Fruit fly (Drosophila melanogaster) whole organism, embryonic: ENCODE data around the gene tbc.

Experiments
- Asciz ChIP-seq: fragments of 200-800 bp; sonication (Bioruptor generic); optimal IDR thresholded peaks from 2 replicates; lab custom pipeline; 2017; ENCODE audit warnings: missing biosample characterization, mild to moderate bottlenecking, missing genetic modification characterization, missing genetic modification reagents
- B-H2 ChIP-seq: fragments of 200-800 bp; sonication (Bioruptor generic); optimal IDR thresholded peaks from 2 replicates; lab custom pipeline; 2018; ENCODE audit warnings: missing biosample characterization, mild to moderate bottlenecking, missing genetic modification characterization
- Bteb2 ChIP-seq: fragments of 200-800 bp; sonication (Bioruptor generic); optimal IDR thresholded peaks from 2 replicates; lab custom pipeline; 2016; ENCODE audit warnings: missing biosample characterization, missing genetic modification characterization
- CG10147 ChIP-seq: fragments of 200-800 bp; sonication (Bioruptor generic); optimal IDR thresholded peaks from 2 replicates; lab custom pipeline; 2019; ENCODE audit warnings: missing biosample characterization, mild to moderate bottlenecking, missing genetic modification characterization, moderate library complexity
- CG11456 ChIP-seq: fragments of 200-800 bp; sonication (Bioruptor generic); IDR thresholded peaks from 3 replicates; pipeline ENCODE4 v1.3.6; 2022; ENCODE audit warnings: missing biosample characterization, missing genetic modification characterization
- CG11504 ChIP-seq: fragments of 200-800 bp; sonication (Bioruptor generic); optimal IDR thresholded peaks from 3 replicates; lab custom pipeline; 2019; ENCODE audit warnings: missing biosample characterization, mild to moderate bottlenecking, missing genetic modification characterization, moderate library complexity
- CG12659 ChIP-seq: fragments of 200-800 bp; sonication (Bioruptor generic); optimal IDR thresholded peaks from 3 replicates; lab custom pipeline; 2017; ENCODE audit warnings: mild to moderate bottlenecking, missing biosample characterization, missing genetic modification reagents, missing genetic modification characterization
- CG13296 ChIP-seq: fragments of 200-800 bp; sonication (Bioruptor generic); optimal IDR thresholded peaks from 3 replicates; lab custom pipeline; 2018; ENCODE audit warnings: missing biosample characterization, mild to moderate bottlenecking, missing genetic modification characterization
- CG14667 ChIP-seq: fragments of 200-800 bp; sonication (Bioruptor generic); IDR thresholded peaks from 2 replicates; pipeline ENCODE4 v1.3.6; 2022; ENCODE audit warnings: missing biosample characterization, missing genetic modification characterization
- CG17359 ChIP-seq: fragments of 200-800 bp; sonication (Bioruptor generic); optimal IDR thresholded peaks from 3 replicates; lab custom pipeline; 2018; ENCODE audit warnings: missing biosample characterization, mild to moderate bottlenecking, missing genetic modification characterization, moderate library complexity
- CG18476 ChIP-seq: fragments of 200-800 bp; sonication (Bioruptor generic); optimal IDR thresholded peaks from 2 replicates; lab custom pipeline; 2016; ENCODE audit warnings: missing biosample characterization, mild to moderate bottlenecking, missing genetic modification characterization
- CG18599 ChIP-seq: fragments of 200-800 bp; sonication (Bioruptor generic); optimal IDR thresholded peaks from 3 replicates; lab custom pipeline; 2017; ENCODE audit warnings: missing biosample characterization, missing genetic modification characterization, mild to moderate bottlenecking, moderate library complexity, missing genetic modification reagents
- CG34376 ChIP-seq: fragments of 200-800 bp; sonication (Bioruptor generic); optimal IDR thresholded peaks from 2 replicates; lab custom pipeline; 2018; ENCODE audit warnings: missing biosample characterization, mild to moderate bottlenecking, missing genetic modification characterization
- CG4282 ChIP-seq: fragments of 200-800 bp; sonication (Bioruptor generic); optimal IDR thresholded peaks from 2 replicates; lab custom pipeline; 2016; ENCODE audit warnings: missing biosample characterization, missing genetic modification characterization
- CG4424 ChIP-seq: fragments of 200-800 bp; sonication (Bioruptor generic); optimal IDR thresholded peaks from 3 replicates; lab custom pipeline; 2016; ENCODE audit warnings: missing biosample characterization, missing genetic modification characterization
- CG6683 ChIP-seq: fragments of 200-800 bp; sonication (Bioruptor generic); optimal IDR thresholded peaks from 2 replicates; lab custom pipeline; 2017; ENCODE audit warnings: missing biosample characterization, mild to moderate bottlenecking, missing genetic modification characterization, missing genetic modification reagents
- CG7556 ChIP-seq: fragments of 200-800 bp; sonication (Bioruptor generic); optimal IDR thresholded peaks from 2 replicates; lab custom pipeline; 2017; ENCODE audit warnings: missing biosample characterization, mild to moderate bottlenecking, missing genetic modification characterization
- CG7839 ChIP-seq: fragments of 200-800 bp; sonication (Bioruptor generic); optimal IDR thresholded peaks from 3 replicates; lab custom pipeline; 2018; ENCODE audit warnings: missing biosample characterization, mild to moderate bottlenecking, missing genetic modification characterization, moderate library complexity
- CG8924 ChIP-seq: fragments of 200-800 bp; optimal IDR thresholded peaks from 3 replicates; lab custom pipeline; 2019; ENCODE audit warnings: missing biosample characterization, mild to moderate bottlenecking, missing genetic modification characterization, moderate library complexity
- CG9817 ChIP-seq: fragments of 200-800 bp; sonication (Bioruptor generic); optimal IDR thresholded peaks from 2 replicates; lab custom pipeline; 2018; ENCODE audit warnings: missing biosample characterization, mild to moderate bottlenecking, missing genetic modification characterization, moderate library complexity
- Dfd ChIP-seq, 2 experiments: fragments of >200 bp; optimal IDR thresholded peaks; 2 replicates each; lab custom pipeline; 2017; ENCODE audit warnings: missing biosample characterization in 2 of 2, missing genetic modification characterization in 2 of 2
- HHEX ChIP-seq: fragments of 200-800 bp; sonication (Bioruptor generic); optimal IDR thresholded peaks from 3 replicates; lab custom pipeline; 2017; ENCODE audit warnings: missing biosample characterization, mild to moderate bottlenecking, missing genetic modification characterization, missing genetic modification reagents
- Hmr ChIP-seq: fragments of 200-800 bp; sonication (Bioruptor generic); optimal IDR thresholded peaks from 3 replicates; lab custom pipeline; 2017; ENCODE audit warnings: mild to moderate bottlenecking, missing biosample characterization, missing genetic modification reagents, missing genetic modification characterization
- Hr3 ChIP-seq: fragments of 200-800 bp; sonication (Bioruptor generic); optimal IDR thresholded peaks from 3 replicates; lab custom pipeline; 2016; ENCODE audit warnings: missing biosample characterization, missing genetic modification characterization
- Hr51 ChIP-seq, 2 experiments: fragments of 200-800 bp; sonication (Bioruptor generic); optimal IDR thresholded peaks; 2 replicates in 1 of 2; 3 replicates in 1 of 2; lab custom pipeline; 2016 to 2018; ENCODE audit warnings: missing biosample characterization in 2 of 2, missing genetic modification characterization in 2 of 2, mild to moderate bottlenecking in 1 of 2, moderate library complexity in 1 of 2
- Myb ChIP-seq: fragments of 200-800 bp; sonication (Bioruptor generic); optimal IDR thresholded peaks from 2 replicates; lab custom pipeline; 2016; ENCODE audit warnings: missing biosample characterization, missing genetic modification characterization
- Oli ChIP-seq: fragments of 200-800 bp; sonication (Bioruptor generic); optimal IDR thresholded peaks from 2 replicates; lab custom pipeline; 2018; ENCODE audit warnings: missing biosample characterization, mild to moderate bottlenecking, missing genetic modification characterization, moderate library complexity
- PHDP ChIP-seq: fragments of 200-800 bp; sonication (Bioruptor generic); optimal IDR thresholded peaks from 3 replicates; lab custom pipeline; 2018; ENCODE audit warnings: missing biosample characterization, mild to moderate bottlenecking, missing genetic modification characterization, moderate library complexity
- Pdp1 ChIP-seq, 2 experiments: fragments of 200-800 bp; sonication (Bioruptor generic); optimal IDR thresholded peaks; 3 replicates each; lab custom pipeline; 2016; ENCODE audit warnings: missing biosample characterization in 2 of 2, missing genetic modification characterization in 2 of 2, mild to moderate bottlenecking in 1 of 2, moderate library complexity in 1 of 2
- Ptx1 ChIP-seq: fragments of 200-800 bp; sonication (Bioruptor generic); IDR thresholded peaks from 2 replicates; pipeline ENCODE4 v1.3.6; 2022; ENCODE audit warnings: missing biosample characterization, missing genetic modification characterization
- Tbp ChIP-seq: fragments of >200 bp; optimal IDR thresholded peaks from 2 replicates; lab custom pipeline; 2018; ENCODE audit warnings: missing biosample characterization, missing genetic modification characterization
- amos ChIP-seq: fragments of 200-800 bp; sonication (Bioruptor generic); IDR thresholded peaks from 2 replicates; pipeline ENCODE4 v1.3.6; 2022; ENCODE audit warnings: missing biosample characterization, missing genetic modification characterization; ENCODE audit not compliant: partially characterized antibody
- bab2 ChIP-seq: fragments of 200-800 bp; sonication (Bioruptor generic); optimal IDR thresholded peaks from 2 replicates; lab custom pipeline; 2016; ENCODE audit warnings: missing biosample characterization, missing genetic modification characterization
- chm ChIP-seq: fragments of 200-800 bp; sonication (Bioruptor generic); IDR thresholded peaks from 2 replicates; pipeline ENCODE4 v1.3.6; 2022; ENCODE audit warnings: missing biosample characterization, missing genetic modification characterization
- corto ChIP-seq: fragments of 200-800 bp; sonication (Bioruptor generic); optimal IDR thresholded peaks from 2 replicates; lab custom pipeline; 2016; ENCODE audit warnings: missing biosample characterization, mild to moderate bottlenecking, missing genetic modification characterization, moderate library complexity
- crc ChIP-seq: fragments of 200-800 bp; sonication (Bioruptor generic); optimal IDR thresholded peaks from 2 replicates; lab custom pipeline; 2016; ENCODE audit warnings: missing biosample characterization, missing genetic modification characterization
- cwo ChIP-seq: fragments of 200-800 bp; sonication (Bioruptor generic); optimal IDR thresholded peaks from 3 replicates; lab custom pipeline; 2017; ENCODE audit warnings: missing biosample characterization, missing genetic modification characterization, mild to moderate bottlenecking, moderate library complexity, missing genetic modification reagents
- ems ChIP-seq: fragments of 200-800 bp; sonication (Bioruptor generic); optimal IDR thresholded peaks from 3 replicates; lab custom pipeline; 2016; ENCODE audit warnings: missing biosample characterization, missing genetic modification characterization
- fd102C ChIP-seq: fragments of 200-800 bp; sonication (Bioruptor generic); optimal IDR thresholded peaks from 2 replicates; lab custom pipeline; 2018; ENCODE audit warnings: missing biosample characterization, mild to moderate bottlenecking, missing genetic modification characterization, moderate library complexity
- grau ChIP-seq: fragments of 200-800 bp; optimal IDR thresholded peaks from 3 replicates; lab custom pipeline; 2019; ENCODE audit warnings: missing biosample characterization, mild to moderate bottlenecking, missing genetic modification characterization, moderate library complexity
- lilli ChIP-seq: fragments of 200-800 bp; sonication (Bioruptor generic); optimal IDR thresholded peaks from 3 replicates; lab custom pipeline; 2016; ENCODE audit warnings: missing biosample characterization, missing genetic modification characterization
- org-1 ChIP-seq: fragments of 200-800 bp; sonication (Bioruptor generic); optimal IDR thresholded peaks from 2 replicates; lab custom pipeline; 2017; ENCODE audit warnings: missing biosample characterization, missing genetic modification characterization
- pb ChIP-seq: fragments of 200-800 bp; sonication (Bioruptor generic); optimal IDR thresholded peaks from 3 replicates; lab custom pipeline; 2016; ENCODE audit warnings: missing biosample characterization, missing genetic modification characterization
- pho ChIP-seq: fragments of 200-800 bp; sonication (Bioruptor generic); optimal IDR thresholded peaks from 2 replicates; lab custom pipeline; 2016; ENCODE audit warnings: missing biosample characterization, missing genetic modification characterization
- sisA ChIP-seq: fragments of 200-800 bp; sonication (Bioruptor generic); IDR thresholded peaks from 2 replicates; pipeline ENCODE4 v1.3.6; 2022; ENCODE audit warnings: missing biosample characterization, missing genetic modification characterization
- sob ChIP-seq: fragments of 200-800 bp; sonication (Bioruptor generic); IDR thresholded peaks from 2 replicates; pipeline ENCODE4 v1.3.6; 2022; ENCODE audit warnings: missing biosample characterization, missing genetic modification characterization
- stwl ChIP-seq: fragments of 200-800 bp; sonication (Bioruptor generic); optimal IDR thresholded peaks from 3 replicates; lab custom pipeline; 2018; ENCODE audit warnings: missing biosample characterization, mild to moderate bottlenecking, missing genetic modification characterization, moderate library complexity
- tio ChIP-seq: fragments of 200-800 bp; sonication (Bioruptor generic); optimal IDR thresholded peaks from 2 replicates; lab custom pipeline; 2017; ENCODE audit warnings: missing biosample characterization, missing genetic modification characterization, inconsistent platforms
- vfl ChIP-seq: fragments of 200-800 bp; sonication (Bioruptor generic); optimal IDR thresholded peaks from 2 replicates; lab custom pipeline; 2016; ENCODE audit warnings: missing biosample characterization, missing genetic modification characterization
- zf30C ChIP-seq: fragments of 200-800 bp; sonication (Bioruptor generic); optimal IDR thresholded peaks from 3 replicates; lab custom pipeline; 2018; ENCODE audit warnings: missing biosample characterization, mild to moderate bottlenecking, missing genetic modification characterization

Gene tbc

DNA sequence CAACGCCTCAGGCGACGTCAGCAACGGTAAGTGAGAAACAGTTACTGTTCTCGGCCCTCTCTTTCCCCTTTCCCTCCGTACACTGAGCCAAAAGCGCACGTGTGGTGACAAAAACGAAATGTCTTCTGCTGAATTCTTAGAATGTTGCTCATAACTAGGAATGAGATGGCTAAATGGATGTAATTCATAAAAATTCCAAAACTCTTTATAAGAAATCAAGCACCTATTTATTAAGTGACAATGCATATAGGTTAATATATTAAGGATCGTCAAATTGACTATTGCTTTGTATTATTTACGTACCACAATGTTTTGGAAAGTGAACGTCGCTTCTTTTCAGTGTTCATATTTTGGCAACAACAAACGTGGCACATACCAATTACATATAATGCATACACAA lies 14.6 kb upstream of the tbc start (continued):
- peak; percentile 19 for TF ChIP-seq Oli (tag; lab: Kevin White, UChicago)
- TF ChIP-seq tio (GFP tag; lab: Kevin White, UChicago), result no peak
- no peak for TF ChIP-seq fd102C (GFP tag; lab: Kevin White, UChicago)
- peak; percentile 9 for TF ChIP-seq Hr3 (GFP tag; lab: Kevin White, UChicago)
- TF ChIP-seq crc (GFP tag; lab: Kevin White, UChicago), result no peak
- no peak for TF ChIP-seq Bteb2
- TF ChIP-seq zf30C, result peak; percentile 50
- TF ChIP-seq Ptx1, result peak; percentile 36; the same call in 1 of the 2 replicates
- TF ChIP-seq PHDP (tag; lab: Kevin White, UChicago), result peak; percentile 33
- no peak for TF ChIP-seq vfl (GFP tag; lab: Kevin White, UChicago)
- peak; percentile 23 for TF ChIP-seq HHEX (GFP tag; lab: Kevin White, UChicago)
- TF ChIP-seq CG12659 (GFP tag; lab: Kevin White, UChicago), result peak; percentile 17
- TF ChIP-seq pho (GFP tag; lab: Kevin White, UChicago), result peak; percentile 43
- TF ChIP-seq cwo (GFP tag; lab: Kevin White, UChicago), result peak; percentile 39
- TF ChIP-seq Asciz (GFP tag; lab: Kevin White, UChicago), result no peak
- peak; percentile 40 for TF ChIP-seq CG9817 (tag; lab: Kevin White, UChicago)
- TF ChIP-seq Myb, result peak; percentile 0
- TF ChIP-seq CG7556 (GFP tag; lab: Kevin White, UChicago), result peak; percentile 59
- TF ChIP-seq stwl (tag; lab: Kevin White, UChicago), result no peak
- no peak for TF ChIP-seq amos (GFP tag; lab: Robert Waterston, UW)
- peak; percentile 62 for TF ChIP-seq CG11504 (tag; lab: Kevin White, UChicago)
- TF ChIP-seq sob, result 0 out of 2 replicates have a peak, but pooled peaks have one; percentile 33
- no peak for TF ChIP-seq pb (GFP tag; lab: Kevin White, UChicago)
- peak in 1 of 2 experiments; percentile 51 for TF ChIP-seq Hr51 (GFP tag; optimal IDR thresholded peaks at IDR 0.05; lab: Kevin White, UChicago)
- TF ChIP-seq CG13296 (GFP tag; lab: Kevin White, UChicago), result peak; percentile 45
- no peak for TF ChIP-seq CG11456
- TF ChIP-seq Dfd (GFP tag; optimal IDR thresholded peaks at IDR 0.05; lab: Kevin White, UChicago), result no peak
- no peak for TF ChIP-seq Pdp1 (GFP tag; optimal IDR thresholded peaks at IDR 0.05; lab: Kevin White, UChicago)
- TF ChIP-seq corto (GFP tag; lab: Kevin White, UChicago), result no peak
- peak; percentile 2 for TF ChIP-seq CG4424 (GFP tag; lab: Kevin White, UChicago)
- no peak for TF ChIP-seq CG18476 (GFP tag; lab: Kevin White, UChicago)
- peak; percentile 17 for TF ChIP-seq CG10147 (GFP tag; lab: Kevin White, UChicago)
- TF ChIP-seq B-H2 (GFP tag; lab: Kevin White, UChicago), result peak; percentile 12
- TF ChIP-seq Hmr (GFP tag; lab: Kevin White, UChicago), result peak; percentile 68
- peak; percentile 10 for TF ChIP-seq bab2
- TF ChIP-seq Tbp (GFP tag; lab: Kevin White, UChicago), result no peak
- 0 out of 2 replicates have a peak, but pooled peaks have one; percentile 22 for TF ChIP-seq sisA (GFP tag; lab: Robert Waterston, UW)
- TF ChIP-seq CG34376 (GFP tag; lab: Kevin White, UChicago), result peak; percentile 35
- TF ChIP-seq grau, result peak; percentile 44
- peak; percentile 41 for TF ChIP-seq CG7839 (tag; lab: Kevin White, UChicago)
- TF ChIP-seq org-1 (GFP tag; lab: Kevin White, UChicago), result peak; percentile 23
- peak; percentile 77 for TF ChIP-seq CG18599 (GFP tag; lab: Kevin White, UChicago)
- TF ChIP-seq CG17359 (tag; lab: Kevin White, UChicago), result peak; percentile 13
- no peak for TF ChIP-seq CG6683 (GFP tag; lab: Kevin White, UChicago)
- TF ChIP-seq CG4282 (GFP tag; lab: Kevin White, UChicago), result no peak
- TF ChIP-seq ems (GFP tag; lab: Kevin White, UChicago), result peak; percentile 11
- peak; percentile 13 for TF ChIP-seq CG8924
- TF ChIP-seq CG14667 (GFP tag; lab: Robert Waterston, UW), result no peak
- TF ChIP-seq lilli (GFP tag; lab: Kevin White, UChicago), result peak; percentile 49
- no peak for TF ChIP-seq chm (GFP tag; lab: Robert Waterston, UW)
